Worm (Caenorhabditis elegans): ENCODE measurements around the gene F14D7.3.

The F14D7.3 gene

DNA sequence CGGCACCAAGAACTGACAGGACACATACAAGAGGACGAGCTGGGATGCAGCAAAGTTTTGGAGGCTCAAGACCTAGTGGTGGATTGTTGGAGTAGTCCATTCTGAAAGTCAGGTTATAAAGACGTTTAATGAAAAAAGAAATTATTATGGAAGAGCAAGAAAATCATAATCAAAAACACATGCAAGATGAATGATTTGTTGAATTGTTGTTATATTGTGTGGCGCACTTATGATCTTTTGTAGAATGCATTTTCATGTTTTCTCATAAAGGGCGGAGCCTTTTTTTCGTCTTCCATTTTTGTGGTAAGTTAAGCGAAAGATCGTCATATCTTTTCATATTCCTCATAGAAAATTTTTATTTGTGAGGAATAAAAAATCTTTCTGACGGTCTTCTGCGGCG, 19.9 kb downstream of the F14D7.3 start, which contains the start of gene F47B8.2:
Gene F47B8.2 (minus strand): TSS at position 101 of the 400 bp plus-strand sequence.
- TF ChIP-seq irx-1 (tag; optimal IDR thresholded peaks at IDR 0.05) (no peak), lin-13 (GFP tag; optimal IDR thresholded peaks at IDR 0.05) (no peak)

DNA sequence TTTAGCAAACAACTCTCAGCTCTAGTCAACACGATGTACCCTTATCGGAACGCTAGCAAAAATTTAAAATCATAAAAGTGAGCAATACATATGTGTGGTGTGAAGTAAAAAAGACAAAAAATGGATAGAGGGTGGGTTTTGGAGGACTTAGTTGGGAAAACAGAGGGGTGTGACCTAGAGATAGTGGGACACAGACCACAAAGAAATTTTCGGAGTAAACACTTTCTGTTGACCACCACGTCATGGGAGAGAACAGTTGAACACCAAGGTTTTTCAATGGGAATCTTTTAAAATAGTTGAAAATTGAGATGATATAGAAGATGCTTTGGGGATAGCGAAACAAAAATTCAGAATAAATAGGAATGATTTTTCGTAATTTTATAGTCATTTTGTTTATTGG, 20.6 kb downstream of the F14D7.3 start:
- TF ChIP-seq nhr-77 (tag; optimal IDR thresholded peaks at IDR 0.05) (no peak), lsy-2 (tag; optimal IDR thresholded peaks at IDR 0.05) (peak in 1 of 2 experiments; percentile 23), aha-1 (tag; optimal IDR thresholded peaks at IDR 0.05) (no peak), lin-14 (GFP tag; optimal IDR thresholded peaks at IDR 0.05) (peak; percentile 62), efl-1 (optimal IDR thresholded peaks at IDR 0.05) (no peak), efl-1 (GFP tag; optimal IDR thresholded peaks at IDR 0.05 in 1 of 2) (peak in 1 of 2 experiments; percentile 2)

DNA sequence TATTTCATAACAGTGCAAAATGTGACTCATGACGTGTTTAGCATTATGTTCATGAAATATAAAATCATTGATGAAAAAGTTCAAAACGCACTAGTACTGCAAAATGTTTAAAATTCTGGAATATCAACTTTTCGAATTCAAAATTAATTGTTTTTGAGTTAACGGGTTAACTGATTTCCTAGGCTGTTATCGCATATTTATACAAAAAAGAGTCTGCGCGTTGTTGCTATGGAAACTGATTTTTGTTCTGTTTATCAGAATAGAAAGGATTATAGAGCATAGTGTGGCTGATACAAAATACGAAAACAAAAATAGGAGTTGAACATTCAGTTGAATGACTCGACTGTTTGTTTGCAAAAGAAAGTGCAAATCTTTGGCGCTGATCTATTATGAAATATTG, 21.0 kb downstream of the F14D7.3 start:
- TF ChIP-seq Y116A8C.19 (tag; optimal IDR thresholded peaks at IDR 0.05; ENCODE audit: borderline replicate concordance) (no peak), pax-3 (tag; optimal IDR thresholded peaks at IDR 0.05) (peak; percentile 54), ceh-90 (tag; optimal IDR thresholded peaks at IDR 0.05) (peak; percentile 3), fkh-8 (tag; optimal IDR thresholded peaks at IDR 0.05) (peak; percentile 66)

DNA sequence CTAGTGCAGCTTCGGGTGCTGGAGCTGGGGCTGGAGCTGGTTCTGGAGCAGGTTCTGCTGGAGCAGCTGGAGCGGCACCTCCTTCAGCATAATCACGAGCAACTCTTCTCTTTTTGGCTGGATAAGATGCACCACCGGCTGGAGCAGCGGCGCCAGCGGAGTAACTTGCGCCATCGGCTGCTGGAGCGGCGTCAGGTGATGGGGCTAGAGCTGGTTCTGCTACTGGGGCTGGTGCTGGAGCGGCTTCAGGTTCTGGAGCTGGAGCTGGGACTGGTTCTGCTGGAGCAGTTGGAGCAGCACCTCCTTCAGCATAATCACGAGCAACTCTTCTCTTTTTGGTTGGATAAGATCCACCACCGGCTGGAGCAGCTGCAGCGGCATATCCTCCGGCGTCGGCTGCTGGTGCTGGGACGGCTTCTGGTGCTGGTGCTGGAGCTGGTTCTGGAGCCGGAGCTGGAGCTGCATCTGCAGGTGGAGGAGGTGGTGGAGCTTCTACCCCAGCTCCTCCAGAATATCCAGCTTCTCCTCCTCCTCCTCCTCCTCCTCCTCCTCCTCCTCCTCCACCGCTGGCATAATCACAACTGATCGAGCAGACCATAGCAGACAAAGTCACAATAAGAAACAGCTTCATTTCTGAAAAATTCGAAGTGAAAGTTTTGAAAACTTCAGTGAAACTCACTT, 22.6 kb downstream of the F14D7.3 start, which contains the start of gene F47B8.13:
Gene F47B8.13 (minus strand): TSS at position 631 of the 681 bp plus-strand sequence.
- no peak for TF ChIP-seq aha-1 (tag; optimal IDR thresholded peaks at IDR 0.05)
- TF ChIP-seq ceh-8 (GFP tag; optimal IDR thresholded peaks at IDR 0.05): peak; percentile 40

DNA sequence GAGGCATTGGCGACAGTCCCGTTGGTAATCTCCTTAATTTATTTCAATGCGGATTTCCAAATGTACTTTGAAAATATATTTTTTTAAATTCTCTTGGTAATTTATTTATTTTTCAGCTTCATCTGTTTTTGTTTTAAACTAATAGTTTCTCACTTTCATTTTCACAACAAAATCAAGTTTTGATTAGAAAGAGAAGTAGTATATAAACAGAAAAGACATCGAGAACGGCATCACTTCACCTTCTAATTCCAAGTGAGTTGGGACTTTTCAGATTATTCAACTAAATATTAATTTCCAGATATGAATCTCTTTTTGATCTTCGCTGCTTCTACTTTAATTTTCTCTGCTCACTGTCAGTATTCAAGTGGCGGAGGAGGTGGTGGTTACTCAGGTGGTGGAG, 23.6 kb downstream of the F14D7.3 start, which contains the start of gene F47B8.14:
Gene F47B8.14 (plus strand): TSS at position 301 of the 400 bp plus-strand sequence.
- TF ChIP-seq lin-15B (tag; optimal IDR thresholded peaks at IDR 0.05) (no peak), dpl-1 (GFP tag; optimal IDR thresholded peaks at IDR 0.05) (no peak), xbp-1 (tag; optimal IDR thresholded peaks at IDR 0.05) (no peak), swsn-7 (tag; optimal IDR thresholded peaks at IDR 0.05) (no peak), ceh-8 (GFP tag; optimal IDR thresholded peaks at IDR 0.05) (no peak), nhr-28 (tag; optimal IDR thresholded peaks at IDR 0.05) (no peak), pax-3 (tag; optimal IDR thresholded peaks at IDR 0.05) (no peak), snpc-4 (tag; optimal IDR thresholded peaks at IDR 0.05) (no peak)

DNA sequence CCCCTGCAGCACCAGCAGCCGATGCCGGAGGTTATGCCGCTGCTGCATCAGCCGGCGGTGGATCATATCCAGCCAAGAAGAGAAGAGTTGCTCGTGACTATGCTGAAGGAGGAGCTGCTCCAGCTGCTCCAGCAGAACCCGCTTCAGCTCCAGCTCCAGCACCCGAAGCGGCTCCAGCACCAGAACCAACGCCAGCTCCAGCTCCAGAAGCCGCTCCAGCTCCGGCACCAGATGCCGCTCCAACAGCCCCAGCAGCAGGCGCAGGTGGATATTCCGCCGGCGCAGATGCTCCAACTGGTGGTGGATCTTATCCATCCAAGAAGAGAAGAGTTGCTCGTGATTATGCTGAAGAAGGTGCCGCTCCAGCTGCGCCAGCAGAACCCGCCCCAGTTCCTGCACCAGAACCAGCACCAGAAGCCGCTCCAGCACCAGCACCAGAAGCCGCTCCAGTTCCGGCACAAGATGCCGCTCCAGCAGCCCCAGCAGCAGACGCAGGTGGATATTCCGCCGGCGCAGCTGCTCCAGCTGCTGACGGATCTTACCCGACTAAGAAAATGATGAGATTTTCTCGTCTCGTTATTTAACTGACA, 24.2 kb downstream of the F14D7.3 start:
- no peak for TF ChIP-seq mab-9 (GFP tag; IDR thresholded peaks at IDR 0.05)
- no peak for TF ChIP-seq efl-1 (optimal IDR thresholded peaks at IDR 0.05)
- peak in 1 of 2 experiments; percentile 61 for TF ChIP-seq efl-1 (GFP tag; optimal IDR thresholded peaks at IDR 0.05 in 1 of 2)

DNA sequence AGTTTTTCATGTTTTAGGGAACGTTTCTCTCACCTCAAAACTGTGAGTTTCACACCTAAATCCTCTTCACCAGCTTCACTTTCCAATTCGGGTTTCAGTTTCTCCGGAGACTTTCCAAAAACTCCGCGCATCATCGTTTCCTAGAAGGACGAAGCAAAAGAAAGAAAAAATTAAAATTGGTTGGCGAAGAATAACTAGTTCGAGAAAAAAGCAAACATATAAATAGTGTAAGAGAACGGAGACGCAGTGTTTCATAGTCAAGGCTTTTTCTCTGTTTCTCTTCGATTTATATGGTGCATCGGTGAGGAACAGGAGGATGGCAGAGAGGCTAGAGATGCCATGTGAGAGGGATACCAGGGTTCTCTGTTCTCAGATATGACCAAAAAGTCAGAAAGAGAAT, 26.1 kb downstream of the F14D7.3 start, which contains the start of gene F47B8.3:
Gene F47B8.3 (minus strand): TSS at position 261 of the 400 bp plus-strand sequence.
- TF ChIP-seq C16A3.4 (tag; optimal IDR thresholded peaks at IDR 0.05): no peak
- TF ChIP-seq unc-86 (tag; optimal IDR thresholded peaks at IDR 0.05): no peak
- no peak for TF ChIP-seq nhr-84 (tag; optimal IDR thresholded peaks at IDR 0.05)
- no peak for TF ChIP-seq ceh-90 (tag; optimal IDR thresholded peaks at IDR 0.05)
- no peak for TF ChIP-seq hpl-2 (GFP tag; optimal IDR thresholded peaks at IDR 0.05)
- no peak for TF ChIP-seq lin-39 (tag; optimal IDR thresholded peaks at IDR 0.05)
- TF ChIP-seq ces-1 (GFP tag; optimal IDR thresholded peaks at IDR 0.05): no peak
- no peak for TF ChIP-seq mab-9 (GFP tag; IDR thresholded peaks at IDR 0.05)
- TF ChIP-seq egl-13 (tag; optimal IDR thresholded peaks at IDR 0.05): no peak
- TF ChIP-seq C34B4.2 (tag; optimal IDR thresholded peaks at IDR 0.05): no peak
- TF ChIP-seq nhr-85 (tag): no peak
- TF ChIP-seq ets-5 (GFP tag; IDR thresholded peaks at IDR 0.05): no peak
- no peak for TF ChIP-seq nhr-28 (tag; optimal IDR thresholded peaks at IDR 0.05)
- peak; percentile 85 for TF ChIP-seq fkh-8 (tag; optimal IDR thresholded peaks at IDR 0.05)
- TF ChIP-seq unc-130 (tag; optimal IDR thresholded peaks at IDR 0.05): no peak
- no peak for TF ChIP-seq C04F5.9 (tag; optimal IDR thresholded peaks at IDR 0.05)
- no peak for TF ChIP-seq skn-1 (tag; optimal IDR thresholded peaks at IDR 0.05)
- no peak for TF ChIP-seq unc-30 (tag; optimal IDR thresholded peaks at IDR 0.05)
- TF ChIP-seq mdl-1 (tag; optimal IDR thresholded peaks at IDR 0.05): peak in 1 of 2 experiments; percentile 59
- TF ChIP-seq nhr-11 (tag; optimal IDR thresholded peaks at IDR 0.05): no peak
- TF ChIP-seq nhr-237 (tag; optimal IDR thresholded peaks at IDR 0.05): no peak
- peak; percentile 22 for TF ChIP-seq fos-1 (tag; optimal IDR thresholded peaks at IDR 0.05)
- no peak for TF ChIP-seq zag-1 (tag; optimal IDR thresholded peaks at IDR 0.05)
- TF ChIP-seq pqm-1 (tag; optimal IDR thresholded peaks at IDR 0.05): no peak
- no peak for TF ChIP-seq nhr-76 (tag; optimal IDR thresholded peaks at IDR 0.05)

Measured in whole organism, L1 larva.